Worm (Caenorhabditis elegans): Measurements from ENCODE around the gene Y66C5A.1.

- TF ChIP-seq B0310.2 (tag; optimal IDR thresholded peaks at IDR 0.05) (no peak), tbx-11 (GFP tag; IDR thresholded peaks at IDR 0.05) (no peak), flt-1 (GFP tag; IDR thresholded peaks at IDR 0.05) (0 out of 2 replicates have a peak, but pooled peaks have one; percentile 45), ceh-13 (GFP tag; optimal IDR thresholded peaks at IDR 0.05) (no peak), ama-1 (optimal IDR thresholded peaks at IDR 0.05) (no peak)
These were observed 31.2 kb upstream of the Y66C5A.1 start for ce11 chrX:14486503-14486902.

Data from whole organism, early embryonic.